Worm (Caenorhabditis elegans) whole organism, L3 larva: ENCODE measurements around the gene cul-5.

ENCODE experiments used
- fos-1 ChIP-seq: fragments of 150-350 bp; optimal IDR thresholded peaks from 2 replicates; lab custom pipeline; 2014; ENCODE audit warnings: missing biosample characterization, missing genetic modification characterization
- nhr-67 ChIP-seq: fragments of 150-350 bp; optimal IDR thresholded peaks from 2 replicates; lab custom pipeline; 2014; ENCODE audit warnings: missing biosample characterization, missing genetic modification characterization

DNA sequence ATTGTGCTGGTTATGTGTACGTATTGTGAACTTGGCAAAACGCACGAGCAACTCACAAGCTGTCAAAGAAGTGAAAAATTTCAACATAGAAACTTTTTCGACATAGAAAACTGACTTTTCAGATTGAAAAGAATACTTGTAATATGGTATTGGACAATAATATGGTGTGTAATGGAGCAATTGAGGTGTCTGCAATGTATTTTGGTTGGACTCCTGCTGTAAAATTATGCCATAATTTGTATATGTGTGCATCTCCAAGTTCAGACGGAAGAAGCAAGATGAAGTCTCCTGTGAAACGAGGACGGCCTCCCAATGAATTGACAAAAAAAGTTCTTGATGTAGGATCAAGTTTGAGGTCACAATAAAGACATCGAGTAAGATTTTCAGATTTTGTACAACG is 4.5 kb downstream of the cul-5 start:
- TF ChIP-seq nhr-67 (tag; lab: Kevin White, UChicago) (no peak), fos-1 (tag; lab: Kevin White, UChicago) (no peak)
